Worm (Caenorhabditis elegans) whole organism, L3 larva: ENCODE measurements around the gene abhd-5.2.

Experiments
- R02D3.7 ChIP-seq: fragments of 150-350 bp; optimal IDR thresholded peaks from 2 replicates; lab custom pipeline; 2014; ENCODE audit warnings: missing biosample characterization, missing genetic modification characterization
- aly-2 ChIP-seq: fragments of 150-350 bp; optimal IDR thresholded peaks from 2 replicates; lab custom pipeline; 2014; ENCODE audit warnings: missing biosample characterization, missing genetic modification characterization
- ama-1 ChIP-seq: fragments of 150-350 bp; optimal IDR thresholded peaks from 2 replicates; lab custom pipeline; 2018
- ceh-16 ChIP-seq: sonication (generic microtip); optimal IDR thresholded peaks from 2 replicates; lab custom pipeline; 2017; ENCODE audit warnings: missing biosample characterization, missing genetic modification characterization
- ceh-28 ChIP-seq: fragments of 150-350 bp; optimal IDR thresholded peaks from 2 replicates; lab custom pipeline; 2014; ENCODE audit warnings: missing biosample characterization, missing genetic modification reagents, missing genetic modification characterization
- ceh-82 ChIP-seq: fragments of 150-350 bp; optimal IDR thresholded peaks from 2 replicates; lab custom pipeline; 2014; ENCODE audit warnings: missing biosample characterization, missing genetic modification characterization
- daf-12 ChIP-seq: fragments of 150-350 bp; optimal IDR thresholded peaks from 2 replicates; lab custom pipeline; 2014; ENCODE audit warnings: missing biosample characterization, missing genetic modification reagents, missing genetic modification characterization
- egl-27 ChIP-seq: sonication (generic microtip); optimal IDR thresholded peaks from 4 replicates; lab custom pipeline; 2017; ENCODE audit warnings: missing biosample characterization, missing genetic modification reagents, missing genetic modification characterization
- elt-1 ChIP-seq: fragments of 150-350 bp; optimal IDR thresholded peaks from 2 replicates; lab custom pipeline; 2014; ENCODE audit warnings: missing biosample characterization, missing genetic modification characterization
- elt-3 ChIP-seq, 3 experiments: fragments of 150-350 bp in 1 of 3; sonication (generic microtip) in 2 of 3; optimal IDR thresholded peaks; 2 replicates in 2 of 3; 4 replicates in 1 of 3; lab custom pipeline; 2014 to 2017; ENCODE audit warnings: missing biosample characterization in 3 of 3, missing genetic modification characterization in 3 of 3
- eor-1 ChIP-seq, 2 experiments: fragments of 150-350 bp; optimal IDR thresholded peaks; 2 replicates each; lab custom pipeline; 2014 to 2018; ENCODE audit warnings: missing biosample characterization in 2 of 2, missing genetic modification characterization in 2 of 2
- fkh-10 ChIP-seq: sonication (generic microtip); optimal IDR thresholded peaks from 2 replicates; lab custom pipeline; 2017; ENCODE audit warnings: missing biosample characterization, missing genetic modification reagents, missing genetic modification characterization
- fkh-2 ChIP-seq: fragments of 150-350 bp; optimal IDR thresholded peaks from 2 replicates; lab custom pipeline; 2014; ENCODE audit warnings: missing biosample characterization, missing genetic modification reagents, missing genetic modification characterization
- fos-1 ChIP-seq: fragments of 150-350 bp; optimal IDR thresholded peaks from 2 replicates; lab custom pipeline; 2014; ENCODE audit warnings: missing biosample characterization, missing genetic modification characterization
- hmg-11 ChIP-seq: sonication (generic microtip); optimal IDR thresholded peaks from 2 replicates; lab custom pipeline; 2016; ENCODE audit warnings: missing genetic modification characterization, missing compliant biosample characterization
- jun-1 ChIP-seq: fragments of 150-350 bp; optimal IDR thresholded peaks from 2 replicates; lab custom pipeline; 2014; ENCODE audit warnings: missing biosample characterization, missing genetic modification reagents, missing genetic modification characterization
- lin-15B ChIP-seq: fragments of 150-350 bp; optimal IDR thresholded peaks from 2 replicates; lab custom pipeline; 2014; ENCODE audit warnings: missing biosample characterization, missing genetic modification characterization
- lin-39 ChIP-seq: fragments of 150-350 bp; optimal IDR thresholded peaks from 2 replicates; lab custom pipeline; 2018; ENCODE audit warnings: missing biosample characterization, missing genetic modification reagents, missing genetic modification characterization
- lsy-12 ChIP-seq: sonication (generic microtip); optimal IDR thresholded peaks from 2 replicates; lab custom pipeline; 2016; ENCODE audit warnings: mild to moderate bottlenecking, missing genetic modification characterization, missing compliant biosample characterization
- mml-1 ChIP-seq: fragments of 150-350 bp; sonication (generic microtip); optimal IDR thresholded peaks from 3 replicates; lab custom pipeline; 2014; ENCODE audit warnings: missing biosample characterization, missing genetic modification characterization
- nfya-1 ChIP-seq: sonication (generic microtip); optimal IDR thresholded peaks from 2 replicates; lab custom pipeline; 2017; ENCODE audit warnings: missing genetic modification characterization, mild to moderate bottlenecking, missing compliant biosample characterization, antibody characterized with exemption, moderate library complexity; ENCODE audit not compliant: insufficient read depth
- nhr-11 ChIP-seq: fragments of 150-350 bp; optimal IDR thresholded peaks from 2 replicates; lab custom pipeline; 2014; ENCODE audit warnings: missing biosample characterization, missing genetic modification characterization
- nhr-12 ChIP-seq: fragments of 150-350 bp; optimal IDR thresholded peaks from 2 replicates; lab custom pipeline; 2014; ENCODE audit warnings: missing biosample characterization, missing genetic modification characterization
- nhr-23 ChIP-seq: fragments of 150-350 bp; optimal IDR thresholded peaks from 2 replicates; lab custom pipeline; 2014; ENCODE audit warnings: missing biosample characterization, missing genetic modification reagents, missing genetic modification characterization
- nhr-237 ChIP-seq: fragments of 150-350 bp; optimal IDR thresholded peaks from 2 replicates; lab custom pipeline; 2014; ENCODE audit warnings: missing biosample characterization, missing genetic modification characterization
- nhr-25 ChIP-seq: sonication (generic microtip); optimal IDR thresholded peaks from 2 replicates; lab custom pipeline; 2017; ENCODE audit warnings: missing biosample characterization, missing genetic modification characterization
- nhr-28 ChIP-seq: fragments of 150-350 bp; optimal IDR thresholded peaks from 2 replicates; lab custom pipeline; 2014; ENCODE audit warnings: missing biosample characterization, missing genetic modification characterization
- nhr-43 ChIP-seq: sonication (generic microtip); optimal IDR thresholded peaks from 2 replicates; lab custom pipeline; 2016; ENCODE audit warnings: mild to moderate bottlenecking, missing genetic modification characterization, missing compliant biosample characterization; ENCODE audit not compliant: poor library complexity, severe bottlenecking
- nhr-67 ChIP-seq: fragments of 150-350 bp; optimal IDR thresholded peaks from 2 replicates; lab custom pipeline; 2014; ENCODE audit warnings: missing biosample characterization, missing genetic modification characterization
- nhr-76 ChIP-seq: fragments of 150-350 bp; sonication (generic microtip); optimal IDR thresholded peaks from 5 replicates; lab custom pipeline; 2014; ENCODE audit warnings: missing biosample characterization, missing genetic modification characterization
- pha-4 ChIP-seq: fragments of 150-350 bp; optimal IDR thresholded peaks from 2 replicates; lab custom pipeline; 2014; ENCODE audit warnings: missing biosample characterization, missing genetic modification reagents, missing genetic modification characterization
- pqm-1 ChIP-seq: fragments of 150-350 bp; optimal IDR thresholded peaks from 2 replicates; lab custom pipeline; 2017; ENCODE audit warnings: missing biosample characterization, missing genetic modification characterization, inconsistent platforms
- sea-2 ChIP-seq: fragments of 150-350 bp; sonication (generic microtip); optimal IDR thresholded peaks from 4 replicates; lab custom pipeline; 2014; ENCODE audit warnings: missing biosample characterization, missing genetic modification reagents, missing genetic modification characterization
- skn-1 ChIP-seq: fragments of 150-350 bp; optimal IDR thresholded peaks from 2 replicates; lab custom pipeline; 2014; ENCODE audit warnings: missing biosample characterization, missing genetic modification characterization
- snpc-4 ChIP-seq: fragments of 150-350 bp; optimal IDR thresholded peaks from 2 replicates; lab custom pipeline; 2014; ENCODE audit warnings: missing biosample characterization, missing genetic modification characterization
- tbx-2 ChIP-seq: sonication (generic microtip); optimal IDR thresholded peaks from 2 replicates; lab custom pipeline; 2016; ENCODE audit warnings: mild to moderate bottlenecking, missing genetic modification characterization, missing compliant biosample characterization
- zag-1 ChIP-seq: fragments of 150-350 bp; optimal IDR thresholded peaks from 2 replicates; lab custom pipeline; 2014; ENCODE audit warnings: missing biosample characterization, missing genetic modification characterization
- ztf-11 ChIP-seq: fragments of 150-350 bp; optimal IDR thresholded peaks from 2 replicates; lab custom pipeline; 2014; ENCODE audit warnings: missing biosample characterization, missing genetic modification characterization

abhd-5.2 gene

DNA sequence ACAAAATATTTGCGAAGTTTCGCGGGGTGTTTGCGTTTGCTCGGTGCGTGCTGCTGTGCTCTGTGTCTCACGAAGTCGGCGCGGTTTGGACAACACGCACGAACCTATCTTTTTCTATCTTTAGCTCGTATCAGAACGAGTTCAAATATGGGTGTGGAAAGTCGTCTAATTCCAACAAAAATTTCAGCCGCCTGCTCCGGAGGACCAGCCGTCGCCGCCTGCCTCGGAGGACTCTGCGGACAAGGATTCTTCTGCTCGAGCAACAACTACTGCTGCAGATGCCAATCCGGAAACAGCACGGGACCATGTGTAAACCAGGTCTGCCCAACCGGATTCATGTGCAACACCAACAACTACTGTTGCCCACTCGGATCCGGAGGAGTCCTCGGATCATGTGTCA is 42.5 kb upstream of the abhd-5.2 start:
- TF ChIP-seq ceh-28 (tag; lab: Kevin White, UChicago) (no peak), snpc-4 (no peak), nhr-25 (tag; lab: Kevin White, UChicago) (no peak), fkh-10 (GFP tag; lab: Kevin White, UChicago) (no peak), nhr-12 (no peak), R02D3.7 (tag; lab: Kevin White, UChicago) (no peak), nhr-237 (tag; lab: Kevin White, UChicago) (no peak), daf-12 (tag; lab: Kevin White, UChicago) (no peak), nhr-76 (tag; lab: Kevin White, UChicago) (no peak), lsy-12 (tag; lab: Kevin White, UChicago) (no peak), zag-1 (tag; lab: Kevin White, UChicago) (no peak)

DNA sequence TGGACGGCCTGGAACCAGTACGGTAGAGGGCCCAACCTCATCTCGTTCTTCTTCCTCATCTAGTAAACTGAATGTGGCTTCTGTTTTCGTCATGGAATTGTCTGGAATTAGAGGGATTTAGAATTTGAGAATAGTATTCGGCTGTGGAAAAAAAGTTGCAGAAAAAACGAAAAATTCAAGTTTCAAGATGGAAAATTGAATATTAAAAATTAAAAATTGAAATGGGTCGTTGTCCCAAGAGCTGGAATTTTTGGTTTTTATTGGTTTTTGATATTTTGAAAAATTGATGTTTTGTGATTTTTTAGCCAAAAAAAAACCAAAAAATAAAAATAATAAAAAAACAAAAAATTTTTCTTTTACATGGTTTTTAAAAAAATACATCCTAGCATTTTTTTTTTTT is 38.6 kb upstream of the abhd-5.2 start, which contains the start of gene R02F11.3:
Gene R02F11.3, minus strand, starts transcription at position 101 of the 400 bp plus-strand sequence.
- no peak for TF ChIP-seq eor-1 (tag; optimal IDR thresholded peaks at IDR 0.05; lab: Kevin White, UChicago)
- no peak for TF ChIP-seq pqm-1 (tag; lab: Kevin White, UChicago)
- TF ChIP-seq nhr-43 (tag; lab: Kevin White, UChicago), result no peak
- no peak for TF ChIP-seq sea-2 (GFP tag; lab: Kevin White, UChicago)
- TF ChIP-seq ztf-11 (tag; lab: Kevin White, UChicago), result no peak
- TF ChIP-seq nhr-67 (tag; lab: Kevin White, UChicago), result no peak
- no peak for TF ChIP-seq nhr-23
- TF ChIP-seq nhr-28 (tag; lab: Kevin White, UChicago), result no peak
- no peak for TF ChIP-seq jun-1
- TF ChIP-seq nhr-76 (tag; lab: Kevin White, UChicago), result no peak

DNA sequence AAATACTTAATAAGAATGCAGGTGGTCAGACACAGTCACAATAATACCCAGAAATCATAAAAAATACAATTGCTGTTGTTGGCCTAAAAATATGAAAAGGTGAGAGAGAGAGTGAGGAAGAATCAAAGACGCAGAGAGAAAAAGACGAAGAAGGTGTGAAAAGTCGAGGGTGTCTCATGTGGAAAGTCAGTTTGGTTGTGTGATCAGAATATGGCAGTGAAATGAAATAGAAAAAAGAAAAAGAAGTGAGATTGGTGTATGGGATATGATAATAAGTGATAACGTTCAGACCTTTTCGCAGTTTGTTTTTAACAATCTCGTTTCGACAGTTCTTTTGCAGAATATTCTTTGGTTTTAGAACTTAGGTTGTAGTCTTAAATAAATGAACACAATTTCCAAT is 37.6 kb upstream of the abhd-5.2 start:
- TF ChIP-seq ceh-82 (tag; lab: Kevin White, UChicago), result no peak
- no peak for TF ChIP-seq fkh-2 (tag; lab: Kevin White, UChicago)
- TF ChIP-seq zag-1 (tag; lab: Kevin White, UChicago), result no peak
- no peak for TF ChIP-seq skn-1 (tag; lab: Kevin White, UChicago)
- TF ChIP-seq, all 47 proteins: peak for 0

DNA sequence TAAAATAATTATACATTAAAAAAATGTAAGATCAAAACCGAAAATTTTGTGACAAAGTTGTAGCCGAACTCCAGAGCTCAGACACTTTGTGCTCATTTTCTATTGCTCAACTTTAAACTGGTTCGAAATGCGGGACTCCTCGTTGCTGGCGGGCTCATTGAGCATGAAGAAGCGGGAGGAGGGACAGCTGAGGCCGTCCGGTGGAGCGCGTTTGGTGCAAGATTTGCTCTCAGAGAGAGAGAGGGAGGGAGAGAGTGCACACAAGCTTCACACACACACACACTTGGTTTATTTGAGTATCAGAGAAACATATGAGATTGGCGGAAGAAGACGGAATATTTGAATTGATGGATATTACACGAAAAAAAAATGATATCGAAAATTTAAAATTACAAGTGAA is 33.8 kb upstream of the abhd-5.2 start:
- TF ChIP-seq egl-27 (tag; lab: Kevin White, UChicago) (no peak), nhr-23 (no peak), eor-1 (tag; optimal IDR thresholded peaks at IDR 0.05; lab: Kevin White, UChicago) (no peak), zag-1 (tag; lab: Kevin White, UChicago) (no peak), hmg-11 (peak; percentile 70), pha-4 (tag; lab: Kevin White, UChicago) (peak; percentile 9), snpc-4 (peak; percentile 48), nfya-1 (tag; lab: Kevin White, UChicago) (peak; percentile 63), lin-15B (peak; percentile 82), nhr-11 (no peak), skn-1 (tag; lab: Kevin White, UChicago) (no peak), tbx-2 (no peak), ceh-82 (tag; lab: Kevin White, UChicago) (no peak), ama-1 (lab: Kevin White, UChicago) (no peak), ceh-28 (tag; lab: Kevin White, UChicago) (no peak), ztf-11 (tag; lab: Kevin White, UChicago) (no peak), fkh-10 (GFP tag; lab: Kevin White, UChicago) (no peak), elt-1 (tag; lab: Kevin White, UChicago) (no peak), lin-39 (tag; lab: Kevin White, UChicago) (peak; percentile 56), jun-1 (no peak), aly-2 (tag; lab: Kevin White, UChicago) (no peak), ceh-16 (tag; lab: Kevin White, UChicago) (no peak), elt-3 (tag; optimal IDR thresholded peaks at IDR 0.05; lab: Kevin White, UChicago) (no peak), fos-1 (tag; lab: Kevin White, UChicago) (no peak), mml-1 (no peak), nhr-67 (tag; lab: Kevin White, UChicago) (no peak)
